Worm (Caenorhabditis elegans): ENCODE measurements around the gene nhr-26.

DNA sequence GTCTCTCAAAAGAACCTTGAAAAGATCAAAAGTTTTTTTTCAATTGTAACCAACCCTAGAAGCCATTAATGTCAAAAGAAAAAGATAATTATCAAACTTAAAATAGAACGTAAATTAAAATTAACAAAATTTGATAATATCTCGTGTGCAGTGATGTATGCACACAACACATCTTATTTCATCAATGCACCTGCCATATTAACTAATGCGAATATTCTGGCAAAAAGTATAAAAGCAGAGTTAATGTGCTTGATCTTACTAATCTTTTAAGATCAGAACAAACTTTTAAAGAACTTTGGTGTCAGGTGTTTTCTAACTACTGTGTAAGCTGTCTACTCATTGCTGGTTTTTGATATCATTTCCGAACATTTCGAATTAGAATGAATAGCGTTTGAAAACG lies 2.4 kb upstream of the nhr-26 start:
- TF ChIP-seq cog-1 (tag; optimal IDR thresholded peaks at IDR 0.05) (no peak), ztf-29 (GFP tag; IDR thresholded peaks at IDR 0.05) (no peak), med-1 (GFP tag; optimal IDR thresholded peaks at IDR 0.05; ENCODE audit: insufficient read depth) (no peak), ztf-23 (GFP tag; IDR thresholded peaks at IDR 0.05) (no peak), flt-1 (GFP tag; IDR thresholded peaks at IDR 0.05) (no peak)
